Fruit fly (Drosophila melanogaster): ENCODE measurements around the gene CG33271.

CG33271 gene

dm6 chr3L:11528397-11528923 is 48.8 kb downstream of the CG33271 start (continued):
- TF ChIP-seq Eip74EF (GFP tag; optimal IDR thresholded peaks at IDR 0.05) (peak in 1 of 2 experiments; percentile 29), otp (GFP tag; IDR thresholded peaks at IDR 0.05) (no peak), rib (GFP tag; IDR thresholded peaks at IDR 0.05) (no peak), pan (optimal IDR thresholded peaks at IDR 0.05) (no peak), pan (GFP tag; optimal IDR thresholded peaks at IDR 0.05 in 1 of 2, IDR thresholded peaks at IDR 0.05 in 1 of 2) (peak in 1 of 2 experiments; percentile 37), oc (tag; optimal IDR thresholded peaks at IDR 0.05) (no peak), Hand (GFP tag; optimal IDR thresholded peaks at IDR 0.05) (no peak), maf-S (GFP tag; optimal IDR thresholded peaks at IDR 0.05) (no peak), CG4282 (GFP tag; optimal IDR thresholded peaks at IDR 0.05) (no peak), CTCF (GFP tag; optimal IDR thresholded peaks at IDR 0.05) (no peak), danr (GFP tag; IDR thresholded peaks at IDR 0.05) (no peak), CG10543 (GFP tag; optimal IDR thresholded peaks at IDR 0.05) (peak; percentile 65), Hr51 (GFP tag; optimal IDR thresholded peaks at IDR 0.05) (no peak), wek (GFP tag; optimal IDR thresholded peaks at IDR 0.05) (no peak), CG6791 (GFP tag; IDR thresholded peaks at IDR 0.05; ENCODE audit: partially characterized antibody) (no peak), jigr1 (GFP tag; IDR thresholded peaks at IDR 0.05) (no peak), CG9609 (GFP tag; optimal IDR thresholded peaks at IDR 0.05) (no peak), lov (optimal IDR thresholded peaks at IDR 0.05) (no peak), lov (GFP tag; IDR thresholded peaks at IDR 0.05) (no peak), CG16863 (GFP tag; optimal IDR thresholded peaks at IDR 0.05) (no peak), CG1233 (GFP tag; optimal IDR thresholded peaks at IDR 0.05) (no peak), CG7963 (GFP tag; IDR thresholded peaks at IDR 0.05; ENCODE audit: partially characterized antibody) (no peak), yki (optimal IDR thresholded peaks at IDR 0.05) (no peak), Six4 (GFP tag; optimal IDR thresholded peaks at IDR 0.05) (no peak), CG14667 (GFP tag; IDR thresholded peaks at IDR 0.05) (no peak), CG30431 (GFP tag; optimal IDR thresholded peaks at IDR 0.05) (no peak), Sry-δ (GFP tag; optimal IDR thresholded peaks at IDR 0.05) (no peak), mirr (GFP tag; optimal IDR thresholded peaks at IDR 0.05) (peak; percentile 94), vvl (GFP tag; IDR thresholded peaks at IDR 0.05) (no peak), ro (GFP tag; IDR thresholded peaks at IDR 0.05) (no peak), jing (GFP tag; optimal IDR thresholded peaks at IDR 0.05) (no peak), CG10565 (GFP tag; optimal IDR thresholded peaks at IDR 0.05) (no peak), CG5180 (GFP tag; optimal IDR thresholded peaks at IDR 0.05) (peak; percentile 16), CG6654 (GFP tag; optimal IDR thresholded peaks at IDR 0.05) (no peak), abd-A (tag; optimal IDR thresholded peaks at IDR 0.05) (no peak), CG11398 (GFP tag; optimal IDR thresholded peaks at IDR 0.05) (no peak), CG9817 (tag; optimal IDR thresholded peaks at IDR 0.05) (no peak), CG11504 (tag; optimal IDR thresholded peaks at IDR 0.05) (no peak), exex (tag; optimal IDR thresholded peaks at IDR 0.05) (peak; percentile 73), ttk (GFP tag; IDR thresholded peaks at IDR 0.05) (no peak), CG14441 (GFP tag; IDR thresholded peaks at IDR 0.05) (peak; percentile 30; the same call in 1 of the 2 replicates), Fer1 (GFP tag; optimal IDR thresholded peaks at IDR 0.05) (peak; percentile 77), CG12391 (tag; optimal IDR thresholded peaks at IDR 0.05) (no peak), CG6765 (GFP tag; optimal IDR thresholded peaks at IDR 0.05) (peak; percentile 51), CkIIα-i1 (GFP tag; IDR thresholded peaks at IDR 0.05) (no peak), Myb (GFP tag; optimal IDR thresholded peaks at IDR 0.05) (peak; percentile 2), CG30403 (GFP tag; optimal IDR thresholded peaks at IDR 0.05) (no peak), CG30020 (tag; optimal IDR thresholded peaks at IDR 0.05) (no peak), hb (GFP tag; IDR thresholded peaks at IDR 0.05; ENCODE audit: partially characterized antibody) (no peak), CG17912 (GFP tag; optimal IDR thresholded peaks at IDR 0.05) (no peak), Rx (GFP tag; IDR thresholded peaks at IDR 0.05) (no peak), Blimp-1 (GFP tag; optimal IDR thresholded peaks at IDR 0.05) (peak; percentile 22)

Data from whole organism, embryonic.